Fruit fly (Drosophila melanogaster): ENCODE measurements around the gene Eig71Ei.

DNA sequence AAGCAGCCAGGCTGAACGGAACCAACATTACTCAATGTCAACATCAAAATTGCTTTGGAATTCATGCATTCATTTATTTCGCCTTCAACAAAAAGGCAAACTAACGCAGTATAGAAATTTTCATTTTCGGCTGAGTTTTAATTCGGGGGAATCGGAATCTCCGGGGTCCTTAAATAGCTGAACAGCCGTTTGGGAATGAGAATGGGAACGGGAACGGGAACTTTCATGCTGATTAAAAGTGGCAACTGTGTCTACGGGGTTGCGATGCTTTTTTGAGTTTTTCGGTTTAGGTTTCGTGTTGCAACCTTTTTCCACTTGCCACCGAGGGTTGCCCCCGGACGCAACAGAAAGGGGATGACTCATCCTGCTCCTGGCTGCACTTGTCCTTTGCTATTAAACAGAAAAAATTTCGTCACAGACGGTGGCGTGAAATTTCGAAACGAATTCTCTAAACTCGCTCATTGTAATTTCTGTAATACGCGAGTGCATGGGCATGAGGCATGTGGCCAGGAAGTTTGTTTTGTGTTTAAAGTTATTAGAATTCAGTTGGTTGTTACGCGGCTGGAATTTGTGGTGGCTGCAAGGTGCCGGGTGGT lies 4.8 kb downstream of the Eig71Ei start:
- TF ChIP-seq psq (GFP tag; optimal IDR thresholded peaks at IDR 0.05) (no peak), pan (optimal IDR thresholded peaks at IDR 0.05) (no peak), OdsH (GFP tag; optimal IDR thresholded peaks at IDR 0.05) (no peak), Myc (optimal IDR thresholded peaks at IDR 0.05) (no peak), Abd-B (GFP tag; optimal IDR thresholded peaks at IDR 0.05) (no peak), h (GFP tag; optimal IDR thresholded peaks at IDR 0.05) (no peak), CrebA (GFP tag; optimal IDR thresholded peaks at IDR 0.05; ENCODE audit: borderline replicate concordance) (no peak), GATAd (GFP tag; optimal IDR thresholded peaks at IDR 0.05) (no peak), CG9705 (GFP tag; optimal IDR thresholded peaks at IDR 0.05) (no peak), usp (GFP tag; optimal IDR thresholded peaks at IDR 0.05) (no peak), CG32264 (GFP tag; optimal IDR thresholded peaks at IDR 0.05) (no peak), ey (GFP tag; optimal IDR thresholded peaks at IDR 0.05) (no peak), br (GFP tag; optimal IDR thresholded peaks at IDR 0.05) (no peak), Hr78 (GFP tag; optimal IDR thresholded peaks at IDR 0.05) (no peak)

Measured in whole organism, wandering third instar larva.